Fruit fly (Drosophila melanogaster) ovary, adult (tissue): Measurements from ENCODE around the gene Gr22b.

ENCODE experiments used
- CG17801 ChIP-seq: fragments of 200-800 bp; optimal IDR thresholded peaks from 2 replicates; lab custom pipeline; 2019; ENCODE audit warnings: missing biosample characterization, mild to moderate bottlenecking, missing genetic modification characterization, moderate library complexity; ENCODE audit not compliant: partially characterized antibody

Gene Gr22b

dm6 chr2L:1748410-1748809 lies 44.7 kb downstream of the Gr22b start:
- TF ChIP-seq CG17801 (GFP tag; lab: Kevin White, UChicago): no peak

DNA sequence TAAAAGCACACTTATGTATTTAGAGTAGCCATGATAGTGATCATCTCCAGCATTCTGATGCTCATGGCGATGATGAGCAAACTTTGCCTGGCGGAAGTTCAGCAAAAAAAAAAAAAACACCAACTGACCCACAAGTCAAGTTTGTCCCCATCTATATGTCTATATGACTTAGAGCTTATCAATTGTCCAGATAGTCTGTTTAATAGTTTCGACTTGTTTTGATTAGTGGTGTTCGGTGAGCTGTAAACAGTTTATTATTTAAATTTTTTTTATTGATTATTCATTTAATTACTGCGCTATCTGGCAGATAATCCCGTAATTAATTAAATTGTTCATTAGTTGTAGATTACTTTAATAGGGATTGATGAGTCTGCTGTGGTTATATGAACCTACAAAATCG lies 49.3 kb downstream of the Gr22b start:
- no peak for TF ChIP-seq CG17801 (GFP tag; lab: Kevin White, UChicago)
